Fruit fly (Drosophila melanogaster) whole organism, prepupa: ENCODE results near the gene h-cup.
A peak's percentile ranks its signal among the peaks of the same experiment; 100 is the strongest.

Experiments
- Blimp-1 ChIP-seq: fragments of 200-800 bp; sonication (Bioruptor generic); optimal IDR thresholded peaks from 3 replicates; lab custom pipeline; 2017; ENCODE audit warnings: missing biosample characterization, missing genetic modification characterization, mild to moderate bottlenecking, moderate library complexity, missing genetic modification reagents
- CG10631 ChIP-seq: fragments of 200-800 bp; sonication (Bioruptor generic); optimal IDR thresholded peaks from 2 replicates; lab custom pipeline; 2016; ENCODE audit warnings: missing biosample characterization, missing genetic modification characterization
- CG11294 ChIP-seq: fragments of 200-800 bp; sonication (Bioruptor generic); IDR thresholded peaks from 2 replicates; pipeline ENCODE4 v1.3.6; 2022; ENCODE audit warnings: missing biosample characterization, missing genetic modification characterization
- CG11762 ChIP-seq: fragments of 200-800 bp; sonication (Bioruptor generic); optimal IDR thresholded peaks from 3 replicates; lab custom pipeline; 2016; ENCODE audit warnings: missing biosample characterization, missing genetic modification characterization; ENCODE audit not compliant: insufficient read depth
- CG11902 ChIP-seq: fragments of 200-800 bp; sonication (Bioruptor generic); optimal IDR thresholded peaks from 3 replicates; lab custom pipeline; 2016; ENCODE audit warnings: missing biosample characterization, missing genetic modification characterization
- CG15336 ChIP-seq: fragments of 200-800 bp; sonication (Bioruptor generic); IDR thresholded peaks from 2 replicates; pipeline ENCODE4 v1.3.6; 2022; ENCODE audit warnings: missing biosample characterization, missing genetic modification characterization
- CG1621 ChIP-seq: fragments of 200-800 bp; sonication (Bioruptor generic); optimal IDR thresholded peaks from 3 replicates; lab custom pipeline; 2018; ENCODE audit warnings: missing biosample characterization, mild to moderate bottlenecking, missing genetic modification characterization
- CG16779 ChIP-seq: fragments of 200-800 bp; sonication (Bioruptor generic); optimal IDR thresholded peaks from 3 replicates; lab custom pipeline; 2017; ENCODE audit warnings: missing biosample characterization, mild to moderate bottlenecking, missing genetic modification characterization
- CG3032 ChIP-seq: fragments of 200-800 bp; optimal IDR thresholded peaks from 2 replicates; lab custom pipeline; 2019; ENCODE audit warnings: missing biosample characterization, mild to moderate bottlenecking, missing genetic modification characterization, moderate library complexity
- CG31627 ChIP-seq: fragments of 200-800 bp; sonication (Bioruptor generic); optimal IDR thresholded peaks from 3 replicates; lab custom pipeline; 2016; ENCODE audit warnings: missing biosample characterization, missing genetic modification characterization
- CG32006 ChIP-seq: fragments of 200-800 bp; sonication (Bioruptor generic); optimal IDR thresholded peaks from 3 replicates; lab custom pipeline; 2017; ENCODE audit warnings: missing biosample characterization, mild to moderate bottlenecking, missing genetic modification characterization
- CG3919 ChIP-seq: fragments of 200-800 bp; sonication (Bioruptor generic); optimal IDR thresholded peaks from 3 replicates; lab custom pipeline; 2016; ENCODE audit warnings: missing biosample characterization, missing genetic modification characterization
- CG4318 ChIP-seq: fragments of 200-800 bp; sonication (Bioruptor generic); optimal IDR thresholded peaks from 3 replicates; lab custom pipeline; 2017; ENCODE audit warnings: missing biosample characterization, mild to moderate bottlenecking, missing genetic modification characterization
- CG6163 ChIP-seq: fragments of 200-800 bp; sonication (Bioruptor generic); IDR thresholded peaks from 3 replicates; pipeline ENCODE4 v1.3.6; 2022; ENCODE audit warnings: missing biosample characterization, missing genetic modification characterization
- CG6276 ChIP-seq: fragments of 200-800 bp; sonication (Bioruptor generic); optimal IDR thresholded peaks from 2 replicates; lab custom pipeline; 2017; ENCODE audit warnings: missing biosample characterization, mild to moderate bottlenecking, missing genetic modification characterization
- CG6792 ChIP-seq: fragments of 200-800 bp; sonication (Bioruptor generic); optimal IDR thresholded peaks from 3 replicates; lab custom pipeline; 2016; ENCODE audit warnings: missing biosample characterization, missing genetic modification characterization
- CG6808 ChIP-seq: fragments of 200-800 bp; sonication (Bioruptor generic); optimal IDR thresholded peaks from 3 replicates; lab custom pipeline; 2017; ENCODE audit warnings: missing biosample characterization, missing genetic modification characterization, mild to moderate bottlenecking, moderate library complexity, missing genetic modification reagents
- CG7368 ChIP-seq: fragments of 200-800 bp; sonication (Bioruptor generic); optimal IDR thresholded peaks from 3 replicates; lab custom pipeline; 2016; ENCODE audit warnings: missing biosample characterization, missing genetic modification characterization
- CG8119 ChIP-seq: fragments of 200-800 bp; sonication (Bioruptor generic); IDR thresholded peaks from 3 replicates; pipeline ENCODE4 v1.3.6; 2022; ENCODE audit warnings: missing biosample characterization, missing genetic modification characterization
- CG8319 ChIP-seq: fragments of 200-800 bp; sonication (Bioruptor generic); optimal IDR thresholded peaks from 3 replicates; lab custom pipeline; 2016; ENCODE audit warnings: missing biosample characterization, missing genetic modification characterization
- Eip75B ChIP-seq: fragments of 200-800 bp; sonication (Bioruptor generic); optimal IDR thresholded peaks from 3 replicates; lab custom pipeline; 2016; ENCODE audit warnings: missing biosample characterization, missing genetic modification characterization
- Eip78C ChIP-seq: fragments of 200-800 bp; sonication (Bioruptor generic); peaks from one replicate; lab custom pipeline; 2016; ENCODE audit warnings: missing biosample characterization, missing genetic modification characterization
- Eip93F ChIP-seq: fragments of 200-800 bp; sonication (Bioruptor generic); optimal IDR thresholded peaks from 2 replicates; lab custom pipeline; 2016; ENCODE audit warnings: missing biosample characterization, mild to moderate bottlenecking, missing genetic modification characterization
- Ets21C ChIP-seq: fragments of 200-800 bp; sonication (Bioruptor generic); optimal IDR thresholded peaks from 3 replicates; lab custom pipeline; 2016; ENCODE audit warnings: missing biosample characterization, missing genetic modification characterization
- Ets96B ChIP-seq: fragments of 200-800 bp; optimal IDR thresholded peaks from 2 replicates; lab custom pipeline; 2019; ENCODE audit warnings: missing biosample characterization, mild to moderate bottlenecking, missing genetic modification characterization, moderate library complexity
- Gug ChIP-seq: fragments of 200-800 bp; sonication (Bioruptor generic); IDR thresholded peaks from 2 replicates; pipeline ENCODE4 v1.3.6; 2022; ENCODE audit warnings: missing biosample characterization, missing genetic modification characterization
- Hr38 ChIP-seq: sonication (Bioruptor generic); optimal IDR thresholded peaks from 2 replicates; lab custom pipeline; 2016; ENCODE audit warnings: missing biosample characterization, missing genetic modification characterization
- Hr4 ChIP-seq: fragments of 200-800 bp; sonication (Bioruptor generic); optimal IDR thresholded peaks from 3 replicates; lab custom pipeline; 2016; ENCODE audit warnings: missing biosample characterization, missing genetic modification characterization
- Lpt ChIP-seq: fragments of 200-800 bp; sonication (Bioruptor generic); optimal IDR thresholded peaks from 3 replicates; lab custom pipeline; 2016; ENCODE audit warnings: missing biosample characterization, missing genetic modification characterization
- Met ChIP-seq: fragments of 200-800 bp; sonication (Bioruptor generic); optimal IDR thresholded peaks from 3 replicates; lab custom pipeline; 2016; ENCODE audit warnings: missing biosample characterization, missing genetic modification characterization
- OdsH ChIP-seq: fragments of 200-800 bp; sonication (Bioruptor generic); optimal IDR thresholded peaks from 3 replicates; lab custom pipeline; 2016; ENCODE audit warnings: missing biosample characterization, missing genetic modification characterization
- Smox ChIP-seq: fragments of 200-800 bp; sonication (Bioruptor generic); optimal IDR thresholded peaks from 3 replicates; lab custom pipeline; 2016; ENCODE audit warnings: missing biosample characterization, missing genetic modification characterization
- Sox14 ChIP-seq: fragments of 200-800 bp; sonication (Bioruptor generic); optimal IDR thresholded peaks from 3 replicates; lab custom pipeline; 2016; ENCODE audit warnings: missing biosample characterization, missing genetic modification characterization
- Sox15 ChIP-seq: fragments of 200-800 bp; sonication (Bioruptor generic); optimal IDR thresholded peaks from 3 replicates; lab custom pipeline; 2016; ENCODE audit warnings: missing biosample characterization, missing genetic modification characterization
- acj6 ChIP-seq: fragments of 200-800 bp; sonication (Bioruptor generic); optimal IDR thresholded peaks from 3 replicates; lab custom pipeline; 2016; ENCODE audit warnings: missing biosample characterization, missing genetic modification characterization
- eg ChIP-seq: fragments of 200-800 bp; sonication (Bioruptor generic); IDR thresholded peaks from 3 replicates; pipeline ENCODE4 v1.3.6; 2022; ENCODE audit warnings: missing biosample characterization, missing genetic modification characterization
- esn ChIP-seq: fragments of 200-800 bp; sonication (Bioruptor generic); optimal IDR thresholded peaks from 2 replicates; lab custom pipeline; 2016; ENCODE audit warnings: missing biosample characterization, mild to moderate bottlenecking, missing genetic modification characterization, moderate library complexity
- lz ChIP-seq: fragments of 200-800 bp; sonication (Bioruptor generic); optimal IDR thresholded peaks from 3 replicates; lab custom pipeline; 2016; ENCODE audit warnings: missing biosample characterization, missing genetic modification characterization
- pdm3 ChIP-seq: fragments of 200-800 bp; sonication (Bioruptor generic); optimal IDR thresholded peaks from 3 replicates; lab custom pipeline; 2016; ENCODE audit warnings: missing biosample characterization, missing genetic modification characterization
- salr ChIP-seq, 2 experiments: fragments of 200-800 bp; sonication (Bioruptor generic); optimal IDR thresholded peaks; 3 replicates each; lab custom pipeline; 2016 to 2018; ENCODE audit warnings: missing biosample characterization in 2 of 2, missing genetic modification characterization in 2 of 2, mild to moderate bottlenecking in 1 of 2
- spab ChIP-seq: fragments of 200-800 bp; sonication (Bioruptor generic); optimal IDR thresholded peaks from 2 replicates; lab custom pipeline; 2017; ENCODE audit warnings: missing biosample characterization, mild to moderate bottlenecking, missing genetic modification characterization, missing genetic modification reagents
- ss ChIP-seq, 2 experiments: fragments of 200-800 bp; sonication (Bioruptor generic); optimal IDR thresholded peaks; 2 replicates in 1 of 2; 3 replicates in 1 of 2; lab custom pipeline; 2017 to 2018; ENCODE audit warnings: mild to moderate bottlenecking in 2 of 2, missing biosample characterization in 2 of 2, missing genetic modification characterization in 2 of 2, moderate library complexity in 1 of 2
- svp ChIP-seq: fragments of 200-800 bp; sonication (Bioruptor generic); peaks from one replicate; lab custom pipeline; 2016; ENCODE audit warnings: missing biosample characterization, missing genetic modification characterization
- vri ChIP-seq: fragments of 200-800 bp; sonication (Bioruptor generic); optimal IDR thresholded peaks from 3 replicates; lab custom pipeline; 2016; ENCODE audit warnings: missing biosample characterization, mild to moderate bottlenecking, missing genetic modification characterization

Gene h-cup

DNA sequence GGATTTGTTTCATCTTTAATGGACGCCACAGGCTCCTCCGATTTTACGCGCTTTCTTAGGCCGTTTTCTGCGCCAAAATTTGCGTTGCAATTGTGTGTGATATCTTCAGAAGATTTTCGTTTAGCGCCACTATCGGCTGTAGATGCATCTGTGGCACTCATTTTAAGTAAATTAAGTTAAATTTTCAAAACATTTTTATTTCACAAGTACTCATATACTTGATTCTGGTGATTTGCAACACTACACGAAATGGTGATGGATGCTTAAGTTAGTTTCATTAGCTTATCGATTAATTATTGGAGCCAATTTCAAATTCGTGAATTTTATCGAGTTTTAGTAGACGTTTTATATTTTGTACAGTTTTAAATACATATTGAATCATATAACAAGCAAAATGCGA lies 19.1 kb downstream of the h-cup start, which contains the start of gene CG6171:
Gene CG6171, minus strand, starts transcription at position 250 of the 400 bp plus-strand sequence.
- TF ChIP-seq CG11902 (GFP tag; lab: Kevin White, UChicago) (no peak), CG6808 (no peak), Eip78C (GFP tag; lab: Kevin White, UChicago) (peak; percentile 52), esn (GFP tag; lab: Kevin White, UChicago) (peak; percentile 34)

DNA sequence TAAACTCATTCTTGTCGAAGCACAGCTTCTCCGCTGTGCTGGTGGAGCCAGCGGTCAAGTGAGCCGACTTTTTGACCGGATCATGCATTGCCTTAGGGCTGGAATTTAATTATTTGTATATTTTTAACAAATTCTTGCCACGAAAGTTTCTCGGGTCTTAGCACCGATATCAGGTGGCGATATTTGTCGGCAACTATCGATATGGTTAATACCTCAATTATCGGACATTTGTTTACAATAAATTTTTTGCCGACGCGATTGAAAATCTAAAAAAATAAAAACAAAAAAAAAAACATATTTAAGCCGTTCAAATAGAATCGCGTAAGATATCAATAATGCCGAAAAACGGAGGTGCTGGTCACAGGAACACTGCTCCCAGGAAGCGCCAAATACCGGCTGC lies 21.3 kb downstream of the h-cup start, which contains the start of the genes Cog2 and Trax:
Gene Cog2, minus strand, starts transcription at position 168 of the 400 bp plus-strand sequence.
Gene Trax, plus strand, starts transcription at position 203 of the 400 bp plus-strand sequence.
- no peak for TF ChIP-seq pdm3 (GFP tag; lab: Kevin White, UChicago)
- no peak for TF ChIP-seq OdsH (GFP tag; lab: Kevin White, UChicago)
- TF ChIP-seq Eip93F = no peak
- TF ChIP-seq ss (GFP tag; optimal IDR thresholded peaks at IDR 0.05; lab: Kevin White, UChicago) = no peak
- no peak for TF ChIP-seq Ets96B (tag; lab: Kevin White, UChicago)
- TF ChIP-seq lz (GFP tag; lab: Kevin White, UChicago) = no peak
- no peak for TF ChIP-seq CG1621 (tag; lab: Kevin White, UChicago)
- no peak for TF ChIP-seq acj6 (GFP tag; lab: Kevin White, UChicago)
- TF ChIP-seq eg (GFP tag; lab: Robert Waterston, UW) = no peak
- TF ChIP-seq Blimp-1 (GFP tag; lab: Kevin White, UChicago) = no peak
- TF ChIP-seq Gug (GFP tag; lab: Robert Waterston, UW) = no peak
- no peak for TF ChIP-seq CG8119 (GFP tag; lab: Robert Waterston, UW)
- TF ChIP-seq Hr4 (GFP tag; lab: Kevin White, UChicago) = no peak
- TF ChIP-seq Lpt (GFP tag; lab: Kevin White, UChicago) = no peak
- no peak for TF ChIP-seq Smox (GFP tag; lab: Kevin White, UChicago)
- no peak for TF ChIP-seq esn (GFP tag; lab: Kevin White, UChicago)
- TF ChIP-seq CG6808 = no peak
- no peak for TF ChIP-seq CG3919
- no peak for TF ChIP-seq Eip75B (GFP tag; lab: Kevin White, UChicago)

DNA sequence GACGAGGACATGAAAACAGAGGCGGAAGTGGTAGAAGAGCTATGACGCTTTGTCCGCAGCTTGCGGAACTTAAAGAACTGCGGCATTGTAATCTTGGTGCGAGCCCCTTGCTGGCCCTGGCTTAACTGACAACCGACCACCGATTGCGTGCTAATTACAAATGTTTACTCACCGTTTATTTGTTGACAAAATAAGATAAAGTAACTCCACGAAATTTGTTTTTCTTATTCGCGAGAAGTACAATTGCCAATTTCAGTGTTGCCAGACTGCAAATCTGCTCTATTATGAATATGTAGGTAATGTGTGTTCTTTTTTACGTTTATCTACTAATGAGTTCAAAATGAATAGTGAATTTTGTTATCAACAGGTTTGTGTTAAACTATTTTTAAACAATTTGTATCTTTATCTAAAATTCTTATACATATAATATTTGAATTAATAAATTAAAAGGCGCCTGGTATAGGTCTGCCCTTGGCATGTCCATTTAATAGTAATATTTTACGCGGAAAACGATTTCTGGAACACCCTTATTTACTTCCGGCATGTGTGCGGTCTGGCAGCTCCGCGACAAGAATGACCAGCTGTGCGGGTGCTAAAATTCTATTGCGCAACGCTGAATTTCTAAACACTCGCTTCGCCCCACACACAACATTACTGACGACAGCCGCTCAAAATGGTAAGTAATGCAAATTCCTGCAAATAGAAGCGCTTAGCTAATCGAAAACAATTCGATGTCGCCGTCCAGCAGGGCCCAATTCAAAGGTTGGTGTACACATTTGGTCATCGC lies 25.9 kb downstream of the h-cup start, which contains the start of the genes Atg4b and Hibch:
Gene Atg4b, minus strand, starts transcription at position 280 of the 787 bp plus-strand sequence.
Gene Hibch, plus strand, starts transcription at position 585 of the 787 bp plus-strand sequence.
- no peak for TF ChIP-seq acj6 (GFP tag; lab: Kevin White, UChicago)
- peak; percentile 66 for TF ChIP-seq CG15336 (GFP tag; lab: Robert Waterston, UW)
- peak; percentile 78 for TF ChIP-seq Sox15 (GFP tag; lab: Kevin White, UChicago)
- TF ChIP-seq CG10631 (GFP tag; lab: Kevin White, UChicago) = peak; percentile 90
- no peak for TF ChIP-seq Lpt (GFP tag; lab: Kevin White, UChicago)
- TF ChIP-seq Eip75B (GFP tag; lab: Kevin White, UChicago) = no peak
- peak; percentile 68; the same call in 2 of the 3 replicates for TF ChIP-seq CG6163 (GFP tag; lab: Robert Waterston, UW)
- no peak for TF ChIP-seq Ets21C
- no peak for TF ChIP-seq svp
- no peak for TF ChIP-seq CG4318 (GFP tag; lab: Kevin White, UChicago)
- no peak for TF ChIP-seq Smox (GFP tag; lab: Kevin White, UChicago)
- TF ChIP-seq CG11762 = peak; percentile 75
- TF ChIP-seq Blimp-1 (GFP tag; lab: Kevin White, UChicago) = peak; percentile 73
- TF ChIP-seq CG7368 = peak; percentile 67
- peak; percentile 70 for TF ChIP-seq CG8319 (GFP tag; lab: Kevin White, UChicago)
- peak; percentile 54 for TF ChIP-seq CG1621 (tag; lab: Kevin White, UChicago)
- no peak for TF ChIP-seq spab (GFP tag; lab: Kevin White, UChicago)
- TF ChIP-seq Sox14 = no peak
- peak; percentile 83 for TF ChIP-seq Gug (GFP tag; lab: Robert Waterston, UW)
- TF ChIP-seq CG16779 (tag; lab: Kevin White, UChicago) = no peak
- TF ChIP-seq CG11294 (GFP tag; lab: Robert Waterston, UW) = peak; percentile 67; the same call in 1 of the 2 replicates
- TF ChIP-seq CG6808 = no peak
- TF ChIP-seq lz (GFP tag; lab: Kevin White, UChicago) = peak; percentile 74
- TF ChIP-seq salr (GFP tag; optimal IDR thresholded peaks at IDR 0.05; lab: Kevin White, UChicago) = peak in 1 of 2 experiments; percentile 62
- TF ChIP-seq Ets96B (tag; lab: Kevin White, UChicago) = peak; percentile 68
- TF ChIP-seq Met (GFP tag; lab: Kevin White, UChicago) = no peak
- TF ChIP-seq Hr4 (GFP tag; lab: Kevin White, UChicago) = no peak
- TF ChIP-seq CG31627 (GFP tag; lab: Kevin White, UChicago) = peak; percentile 61
- TF ChIP-seq eg (GFP tag; lab: Robert Waterston, UW) = peak; percentile 79
- TF ChIP-seq Hr38 (GFP tag; lab: Kevin White, UChicago) = no peak
- TF ChIP-seq CG11902 (GFP tag; lab: Kevin White, UChicago) = peak; percentile 85
- TF ChIP-seq CG3032 (tag; lab: Kevin White, UChicago) = peak; percentile 91
- peak; percentile 77 for TF ChIP-seq CG6792 (GFP tag; lab: Kevin White, UChicago)
- peak; percentile 84 for TF ChIP-seq CG32006
- peak; percentile 93 for TF ChIP-seq vri (GFP tag; lab: Kevin White, UChicago)
- TF ChIP-seq CG6276 (GFP tag; lab: Kevin White, UChicago) = no peak
